Worm (Caenorhabditis elegans) whole organism, L4 larva: ENCODE data around the gene spl-1.
"Not testable (repeated sequence)": the region's sequence is repeated elsewhere in the genome, so short reads cannot be mapped to it uniquely, and the experiment has no call there.

ENCODE experiments used
- D1046.2 ChIP-seq: fragments of 200-800 bp; sonication (Bioruptor generic); IDR thresholded peaks from 2 replicates; pipeline ENCODE4 v1.3.6; 2022; ENCODE audit warnings: missing genetic modification characterization, missing compliant biosample characterization
- F37D6.2 ChIP-seq: sonication (generic microtip); optimal IDR thresholded peaks from 2 replicates; lab custom pipeline; 2016; ENCODE audit warnings: mild to moderate bottlenecking, missing genetic modification characterization, missing compliant biosample characterization
- F44E2.7 ChIP-seq: fragments of 200-800 bp; sonication (Bioruptor generic); IDR thresholded peaks from 2 replicates; pipeline ENCODE4 v2.1.2; 2022; ENCODE audit warnings: missing genetic modification characterization, missing compliant biosample characterization
- F49E8.2 ChIP-seq: sonication (generic microtip); optimal IDR thresholded peaks from 2 replicates; lab custom pipeline; 2016; ENCODE audit warnings: missing compliant biosample characterization, mild to moderate bottlenecking, missing genetic modification characterization, borderline replicate concordance
- Y105C5A.15 ChIP-seq: fragments of 200-800 bp; sonication (Bioruptor generic); IDR thresholded peaks from 2 replicates; pipeline ENCODE4 v1.3.6; 2022; ENCODE audit warnings: missing genetic modification characterization, missing compliant biosample characterization
- Y5F2A.4 ChIP-seq: fragments of 200-800 bp; sonication (Bioruptor generic); optimal IDR thresholded peaks from 2 replicates; lab custom pipeline; 2018; ENCODE audit warnings: mild to moderate bottlenecking, missing genetic modification characterization, missing compliant biosample characterization
- Y75B8A.6 ChIP-seq: fragments of 200-800 bp; sonication (Bioruptor generic); IDR thresholded peaks from 2 replicates; pipeline ENCODE4 v1.3.6; 2022; ENCODE audit warnings: missing genetic modification reagents, missing genetic modification characterization, missing compliant biosample characterization
- ZK337.2 ChIP-seq: fragments of 200-800 bp; sonication (Bioruptor generic); IDR thresholded peaks from 2 replicates; pipeline ENCODE4 v1.3.6; 2022; ENCODE audit warnings: missing genetic modification reagents, missing genetic modification characterization, missing compliant biosample characterization
- ZK546.5 ChIP-seq, 2 experiments: sonication (generic microtip); optimal IDR thresholded peaks; 2 replicates each; lab custom pipeline; 2017; ENCODE audit warnings: missing biosample characterization in 2 of 2, missing genetic modification characterization in 2 of 2
- aha-1 ChIP-seq: fragments of 150-350 bp; peaks from one replicate; lab custom pipeline; 2014; ENCODE audit warnings: missing biosample characterization, missing genetic modification characterization
- arid-1 ChIP-seq: fragments of 200-800 bp; sonication (Bioruptor generic); conservative IDR thresholded peaks from 2 replicates; pipeline ENCODE4 v1.3.6; 2022; ENCODE audit warnings: missing genetic modification reagents, missing genetic modification characterization, missing compliant biosample characterization
- ceh-44 ChIP-seq: fragments of 200-800 bp; sonication (Bioruptor generic); IDR thresholded peaks from 2 replicates; pipeline ENCODE4 v1.3.6; 2022; ENCODE audit warnings: missing genetic modification reagents, missing genetic modification characterization, missing compliant biosample characterization
- ces-1 ChIP-seq: fragments of 150-350 bp; sonication (generic microtip); optimal IDR thresholded peaks from 4 replicates; lab custom pipeline; 2014; ENCODE audit warnings: missing biosample characterization, missing genetic modification reagents, missing genetic modification characterization
- ctbp-1 ChIP-seq: fragments of 200-800 bp; sonication (Bioruptor generic); IDR thresholded peaks from 2 replicates; pipeline ENCODE4 v1.3.6; 2022; ENCODE audit warnings: missing genetic modification reagents, missing genetic modification characterization, missing compliant biosample characterization
- daf-16 ChIP-seq, 3 experiments: sonication (generic microtip); optimal IDR thresholded peaks; 2 replicates each; lab custom pipeline; 2016 to 2017; ENCODE audit warnings: missing genetic modification characterization in 3 of 3, missing genetic modification reagents in 3 of 3, mild to moderate bottlenecking in 2 of 3, missing compliant biosample characterization in 2 of 3, missing biosample characterization in 1 of 3, moderate library complexity in 1 of 3
- daf-19 ChIP-seq: fragments of 200-800 bp; sonication (Bioruptor generic); conservative IDR thresholded peaks from 2 replicates; pipeline ENCODE4 v1.3.6; 2022; ENCODE audit warnings: missing genetic modification characterization, missing compliant biosample characterization
- dmd-8 ChIP-seq: fragments of 200-800 bp; sonication (Bioruptor generic); IDR thresholded peaks from 2 replicates; pipeline ENCODE4 v1.3.6; 2022; ENCODE audit warnings: missing genetic modification characterization, missing compliant biosample characterization
- dmd-9 ChIP-seq: fragments of 200-800 bp; sonication (Bioruptor generic); IDR thresholded peaks from 2 replicates; pipeline ENCODE4 v1.3.6; 2022; ENCODE audit warnings: missing genetic modification reagents, missing genetic modification characterization, missing compliant biosample characterization
- dve-1 ChIP-seq: sonication (generic microtip); optimal IDR thresholded peaks from 2 replicates; lab custom pipeline; 2017; ENCODE audit warnings: antibody characterized with exemption, mild to moderate bottlenecking, missing genetic modification characterization, missing compliant biosample characterization; ENCODE audit not compliant: insufficient read depth
- hif-1 ChIP-seq, 2 experiments: sonication (generic microtip); optimal IDR thresholded peaks; 2 replicates each; lab custom pipeline; 2016 to 2017; ENCODE audit warnings: missing compliant biosample characterization in 2 of 2, missing genetic modification characterization in 2 of 2, missing genetic modification reagents in 2 of 2, missing genotype in 2 of 2, mild to moderate bottlenecking in 1 of 2
- hlh-30 ChIP-seq: sonication (generic microtip); optimal IDR thresholded peaks from 2 replicates; lab custom pipeline; 2017; ENCODE audit warnings: antibody characterized with exemption, mild to moderate bottlenecking, missing genetic modification characterization, missing compliant biosample characterization; ENCODE audit not compliant: insufficient read depth
- jun-1 ChIP-seq: fragments of 150-350 bp; optimal IDR thresholded peaks from 2 replicates; lab custom pipeline; 2014; ENCODE audit warnings: missing biosample characterization, missing genetic modification reagents, missing genetic modification characterization
- lin-13 ChIP-seq: fragments of 150-350 bp; optimal IDR thresholded peaks from 2 replicates; lab custom pipeline; 2014; ENCODE audit warnings: missing biosample characterization, missing genetic modification reagents, missing genetic modification characterization
- lin-15B ChIP-seq: fragments of 150-350 bp; sonication (generic microtip); optimal IDR thresholded peaks from 3 replicates; lab custom pipeline; 2014; ENCODE audit warnings: missing biosample characterization, missing genetic modification characterization
- lir-3 ChIP-seq: sonication (generic microtip); optimal IDR thresholded peaks from 2 replicates; lab custom pipeline; 2016; ENCODE audit warnings: mild to moderate bottlenecking, missing genetic modification characterization, missing compliant biosample characterization
- madf-9 ChIP-seq: fragments of 200-800 bp; sonication (Bioruptor generic); conservative IDR thresholded peaks from 2 replicates; pipeline ENCODE4 v1.3.6; 2022; ENCODE audit warnings: missing genetic modification reagents, missing genetic modification characterization, missing compliant biosample characterization
- mdt-29 ChIP-seq: fragments of 200-800 bp; sonication (Bioruptor generic); IDR thresholded peaks from 2 replicates; pipeline ENCODE4 v1.3.6; 2022; ENCODE audit warnings: missing genetic modification reagents, missing genetic modification characterization, missing compliant biosample characterization
- mep-1 ChIP-seq: fragments of 150-350 bp; sonication (generic microtip); optimal IDR thresholded peaks from 3 replicates; lab custom pipeline; 2014; ENCODE audit warnings: missing biosample characterization, missing genetic modification characterization
- mes-2 ChIP-seq: sonication (generic microtip); optimal IDR thresholded peaks from 2 replicates; lab custom pipeline; 2016; ENCODE audit warnings: missing genotype, mild to moderate bottlenecking, missing genetic modification characterization, missing compliant biosample characterization; ENCODE audit not compliant: poor library complexity, severe bottlenecking
- mxl-2 ChIP-seq: fragments of 200-800 bp; sonication (Bioruptor generic); conservative IDR thresholded peaks from 2 replicates; pipeline ENCODE4 v1.3.6; 2022; ENCODE audit warnings: missing genetic modification reagents, missing genetic modification characterization, missing compliant biosample characterization
- mxl-3 ChIP-seq: fragments of 200-800 bp; sonication (Bioruptor generic); optimal IDR thresholded peaks from 2 replicates; lab custom pipeline; 2018; ENCODE audit warnings: mild to moderate bottlenecking, missing genetic modification characterization, missing compliant biosample characterization
- nhr-11 ChIP-seq: fragments of 150-350 bp; optimal IDR thresholded peaks from 2 replicates; lab custom pipeline; 2014; ENCODE audit warnings: missing biosample characterization, missing genetic modification characterization
- nhr-25 ChIP-seq: sonication (generic microtip); optimal IDR thresholded peaks from 2 replicates; lab custom pipeline; 2017; ENCODE audit warnings: missing genetic modification characterization, mild to moderate bottlenecking, missing compliant biosample characterization, antibody characterized with exemption, moderate library complexity, borderline replicate concordance; ENCODE audit not compliant: insufficient read depth
- nhr-41 ChIP-seq: fragments of 200-800 bp; sonication (Bioruptor generic); IDR thresholded peaks from 2 replicates; pipeline ENCODE4 v1.3.6; 2022; ENCODE audit warnings: missing genetic modification reagents, missing genetic modification characterization, missing compliant biosample characterization
- nhr-42 ChIP-seq: fragments of 200-800 bp; sonication (Bioruptor generic); IDR thresholded peaks from 2 replicates; pipeline ENCODE4 v1.3.6; 2022; ENCODE audit warnings: missing genetic modification characterization, missing compliant biosample characterization
- nhr-48 ChIP-seq: sonication (generic microtip); optimal IDR thresholded peaks from 2 replicates; lab custom pipeline; 2016; ENCODE audit warnings: mild to moderate bottlenecking, missing genetic modification characterization, missing compliant biosample characterization
- nhr-6 ChIP-seq: fragments of 150-350 bp; optimal IDR thresholded peaks from 2 replicates; lab custom pipeline; 2014; ENCODE audit warnings: missing biosample characterization, missing genetic modification characterization
- nhr-77 ChIP-seq: fragments of 150-350 bp; optimal IDR thresholded peaks from 2 replicates; lab custom pipeline; 2014; ENCODE audit warnings: missing biosample characterization, missing genetic modification characterization
- php-3 ChIP-seq: fragments of 200-800 bp; sonication (Bioruptor generic); IDR thresholded peaks from 2 replicates; pipeline ENCODE4 v1.3.6; 2022; ENCODE audit warnings: missing genetic modification reagents, missing genetic modification characterization, missing compliant biosample characterization
- pqm-1 ChIP-seq: sonication (generic microtip); optimal IDR thresholded peaks from 2 replicates; lab custom pipeline; 2017; ENCODE audit warnings: missing biosample characterization, missing genetic modification characterization
- set-16 ChIP-seq: fragments of 200-800 bp; sonication (Bioruptor generic); IDR thresholded peaks from 2 replicates; pipeline ENCODE4 v1.3.6; 2022; ENCODE audit warnings: missing genetic modification reagents, missing genetic modification characterization, missing compliant biosample characterization
- skn-1 ChIP-seq: fragments of 150-350 bp; optimal IDR thresholded peaks from 2 replicates; lab custom pipeline; 2014; ENCODE audit warnings: missing biosample characterization, missing genetic modification characterization
- spr-1 ChIP-seq: sonication (generic microtip); optimal IDR thresholded peaks from 2 replicates; lab custom pipeline; 2016; ENCODE audit warnings: mild to moderate bottlenecking, missing genetic modification characterization, missing compliant biosample characterization
- spr-3 ChIP-seq: fragments of 200-800 bp; sonication (Bioruptor generic); optimal IDR thresholded peaks from 2 replicates; lab custom pipeline; 2018; ENCODE audit warnings: mild to moderate bottlenecking, missing genetic modification characterization, missing compliant biosample characterization
- tag-97 ChIP-seq: fragments of 200-800 bp; sonication (Bioruptor generic); IDR thresholded peaks from 2 replicates; pipeline ENCODE4 v1.3.6; 2022; ENCODE audit warnings: missing genetic modification characterization, missing compliant biosample characterization
- unc-130 ChIP-seq: sonication (generic microtip); optimal IDR thresholded peaks from 2 replicates; lab custom pipeline; 2016; ENCODE audit warnings: missing genetic modification reagents, missing genetic modification characterization, missing compliant biosample characterization
- unc-62 ChIP-seq, 3 experiments: fragments of 150-350 bp in 1 of 3; sonication (generic microtip); optimal IDR thresholded peaks in 2 of 3; peaks in 1 of 3; 1 replicate in 1 of 3; 2 replicates in 2 of 3; lab custom pipeline; 2014 to 2017; ENCODE audit warnings: missing biosample characterization in 3 of 3, missing genetic modification characterization in 3 of 3, missing genetic modification reagents in 3 of 3, missing genotype in 1 of 3

Gene spl-1

DNA sequence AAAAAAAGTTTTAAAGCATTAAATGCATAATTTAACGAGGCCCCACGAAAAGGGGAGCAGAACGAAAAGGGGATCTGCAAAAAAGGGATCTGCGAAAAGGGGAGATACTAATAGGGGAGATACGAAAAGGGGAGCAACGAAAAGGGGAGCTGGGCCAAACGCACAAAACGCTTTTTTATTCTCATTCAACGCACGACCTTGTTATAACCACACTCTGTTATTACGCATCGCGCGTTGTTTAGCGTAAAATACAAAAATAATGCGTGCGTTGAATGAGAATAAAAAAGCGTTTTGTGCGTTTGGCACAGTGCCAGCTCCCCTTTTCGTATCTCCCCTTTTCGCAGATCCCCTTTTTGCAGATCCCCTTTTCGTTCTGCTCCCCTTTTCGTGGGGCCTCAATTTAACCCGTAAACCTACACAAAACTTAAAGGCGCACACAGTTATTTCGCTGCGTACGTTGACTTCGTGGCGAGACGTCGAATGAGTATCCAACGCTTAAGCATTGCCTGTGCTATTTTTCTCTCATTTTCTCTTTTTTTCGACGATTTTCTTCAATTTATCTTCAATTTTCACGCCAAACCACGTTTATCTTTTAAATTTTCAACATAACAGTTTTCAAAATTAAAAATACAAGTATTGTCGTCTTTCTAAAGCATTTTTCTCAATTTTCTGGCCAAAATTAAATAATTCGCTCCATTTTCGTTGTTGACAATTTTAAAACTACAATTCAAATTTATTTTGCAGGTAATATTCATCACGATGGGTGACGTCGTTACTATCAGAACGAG is 2.4 kb upstream of the spl-1 start, which contains the start of gene rps-24 (continued):
- TF ChIP-seq ZK546.5 (tag; optimal IDR thresholded peaks at IDR 0.05; lab: Kevin White, UChicago) (peak in 1 of 2 experiments; percentile 45), ces-1 (GFP tag; lab: Kevin White, UChicago) (peak; percentile 31), Y105C5A.15 (GFP tag; lab: Robert Waterston, UW) (0 out of 2 replicates have a peak, but pooled peaks have one; percentile 55), mdt-29 (peak; percentile 92), spr-1 (tag; lab: Kevin White, UChicago) (peak; percentile 81), set-16 (GFP tag; lab: Robert Waterston, UW) (peak; percentile 60; the same call in 1 of the 2 replicates), tag-97 (GFP tag; lab: Robert Waterston, UW) (peak; percentile 89), jun-1 (peak; percentile 7), ceh-44 (GFP tag; lab: Robert Waterston, UW) (peak; percentile 99), madf-9 (peak; percentile 95), mep-1 (tag; lab: Kevin White, UChicago) (peak; percentile 94), nhr-77 (tag; lab: Kevin White, UChicago) (peak; percentile 94), lin-13 (peak; percentile 93), unc-62 (GFP tag; optimal IDR thresholded peaks at IDR 0.05 in 1 of 2; lab: Kevin White, UChicago) (peak in 1 of 2 experiments; percentile 94), dmd-8 (GFP tag; lab: Robert Waterston, UW) (peak; percentile 71; the same call in 1 of the 2 replicates), nhr-48 (tag; lab: Kevin White, UChicago) (peak; percentile 61), Y75B8A.6 (GFP tag; lab: Robert Waterston, UW) (peak; percentile 92), hif-1 (tag; optimal IDR thresholded peaks at IDR 0.05; lab: Kevin White, UChicago) (peak in 1 of 2 experiments; percentile 94), D1046.2 (GFP tag; lab: Robert Waterston, UW) (peak; percentile 93), mes-2 (tag; lab: Kevin White, UChicago) (peak; percentile 98), mxl-3 (GFP tag; lab: Kevin White, UChicago) (peak; percentile 67), dmd-9 (peak; percentile 96), spr-3 (GFP tag; lab: Kevin White, UChicago) (peak; percentile 47), nhr-6 (tag; lab: Kevin White, UChicago) (peak; percentile 69), daf-19 (GFP tag; lab: Robert Waterston, UW) (peak; percentile 52; the same call in 1 of the 2 replicates), nhr-11 (tag; lab: Kevin White, UChicago) (peak; percentile 88), lin-15B (peak; percentile 45), ZK337.2 (GFP tag; lab: Robert Waterston, UW) (peak; percentile 97), mxl-2 (GFP tag; lab: Robert Waterston, UW) (0 out of 2 replicates have a peak, but pooled peaks have one; percentile 13), pqm-1 (peak; percentile 5), ctbp-1 (GFP tag; lab: Robert Waterston, UW) (peak; percentile 97), nhr-41 (GFP tag; lab: Robert Waterston, UW) (peak; percentile 60)
- not testable (repeated sequence) for TF ChIP-seq unc-62 (tag; optimal IDR thresholded peaks at IDR 0.05; lab: Kevin White, UChicago)

DNA sequence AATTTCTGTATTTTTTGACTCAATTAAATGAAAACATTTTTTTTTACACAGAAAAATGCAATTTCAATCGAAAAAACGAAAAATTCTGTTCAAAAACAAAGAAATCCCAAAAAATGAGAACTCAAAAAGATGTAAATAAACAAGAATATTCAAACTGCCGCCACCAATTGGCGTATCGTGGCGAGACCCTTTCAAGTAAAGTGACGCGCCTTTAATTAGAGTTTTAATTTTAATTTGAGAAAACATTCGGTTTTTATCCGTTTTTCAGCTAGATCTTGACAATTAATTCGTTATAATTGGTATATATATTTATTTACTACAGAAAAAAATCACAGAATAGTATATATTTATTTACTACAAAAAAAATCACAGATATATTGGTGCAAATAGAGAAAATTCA is 3.4 kb downstream of the spl-1 start:
- no peak for TF ChIP-seq F37D6.2 (tag; lab: Kevin White, UChicago)
- TF ChIP-seq F44E2.7 (GFP tag; lab: Robert Waterston, UW), result no peak
- no peak for TF ChIP-seq hlh-30 (tag; lab: Kevin White, UChicago)
- no peak for TF ChIP-seq daf-16 (GFP tag; optimal IDR thresholded peaks at IDR 0.05; lab: Kevin White, UChicago)
- TF ChIP-seq daf-16 (tag; optimal IDR thresholded peaks at IDR 0.05; lab: Kevin White, UChicago), result peak; percentile 4
- no peak for TF ChIP-seq Y5F2A.4
- peak; percentile 27 for TF ChIP-seq unc-130 (GFP tag; lab: Kevin White, UChicago)
- peak; percentile 56 for TF ChIP-seq aha-1 (tag; lab: Kevin White, UChicago)
- no peak for TF ChIP-seq dmd-8 (GFP tag; lab: Robert Waterston, UW)
- no peak for TF ChIP-seq dve-1 (tag; lab: Kevin White, UChicago)
- TF ChIP-seq F49E8.2 (tag; lab: Kevin White, UChicago), result peak; percentile 21
- TF ChIP-seq nhr-25, result no peak
- TF ChIP-seq nhr-41 (GFP tag; lab: Robert Waterston, UW), result no peak
- no peak for TF ChIP-seq madf-9
- no peak for TF ChIP-seq skn-1
- TF ChIP-seq arid-1 (GFP tag; lab: Robert Waterston, UW), result no peak
- TF ChIP-seq php-3 (GFP tag; lab: Robert Waterston, UW), result no peak
- no peak for TF ChIP-seq mes-2 (tag; lab: Kevin White, UChicago)
- no peak for TF ChIP-seq nhr-42 (GFP tag; lab: Robert Waterston, UW)
- no peak for TF ChIP-seq lir-3 (tag; lab: Kevin White, UChicago)
